Fruit fly (Drosophila melanogaster): Measurements from ENCODE around the gene mxt.
A peak's percentile ranks its signal among the peaks of the same experiment; 100 is the strongest.

Gene mxt

dm6 chr2L:4825695-4826094, 21.4 kb downstream of the mxt start:
- TF ChIP-seq Vsx2 (GFP tag; optimal IDR thresholded peaks at IDR 0.05; ENCODE audit: partially characterized antibody) (no peak), woc (GFP tag; optimal IDR thresholded peaks at IDR 0.05) (no peak), dmrt93B (GFP tag; optimal IDR thresholded peaks at IDR 0.05) (no peak), pan (optimal IDR thresholded peaks at IDR 0.05) (no peak), dsf (GFP tag; optimal IDR thresholded peaks at IDR 0.05; ENCODE audit: borderline replicate concordance) (no peak), CG32264 (GFP tag; optimal IDR thresholded peaks at IDR 0.05) (no peak), OdsH (GFP tag; optimal IDR thresholded peaks at IDR 0.05) (no peak), CrebA (GFP tag; optimal IDR thresholded peaks at IDR 0.05; ENCODE audit: borderline replicate concordance) (no peak), dl (GFP tag; optimal IDR thresholded peaks at IDR 0.05; ENCODE audit: insufficient read depth in 1 of 2, partially characterized antibody in 2 of 2) (no peak), Hnf4 (GFP tag; optimal IDR thresholded peaks at IDR 0.05) (no peak), sv (GFP tag; optimal IDR thresholded peaks at IDR 0.05) (no peak), Myc (optimal IDR thresholded peaks at IDR 0.05) (no peak), jim (GFP tag; optimal IDR thresholded peaks at IDR 0.05) (no peak)

DNA sequence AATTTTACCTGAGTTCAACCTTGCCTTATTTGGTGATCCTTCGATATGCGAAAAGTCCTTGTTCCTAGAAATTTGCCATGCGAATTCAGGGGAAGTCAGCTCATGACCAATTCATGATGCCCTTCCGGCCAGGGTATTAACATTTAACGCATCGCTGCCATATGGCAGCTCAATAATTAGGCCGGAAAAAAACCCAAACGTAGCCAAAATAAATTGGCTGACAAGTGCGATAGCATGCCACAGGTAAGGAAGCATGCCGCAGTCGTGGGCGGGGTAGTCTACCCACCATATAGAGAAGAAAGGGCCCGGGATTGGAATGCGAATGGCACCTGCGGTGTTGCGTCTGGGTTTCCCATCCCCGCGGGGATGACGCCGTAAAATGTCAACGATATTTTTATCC, 23.3 kb downstream of the mxt start:
- TF ChIP-seq HLH106 (tag; optimal IDR thresholded peaks at IDR 0.05) (no peak), ey (GFP tag; optimal IDR thresholded peaks at IDR 0.05) (no peak), br (GFP tag; optimal IDR thresholded peaks at IDR 0.05) (no peak)

dm6 chr2L:4822258-4822657, 24.8 kb downstream of the mxt start:
- no peak for TF ChIP-seq N (GFP tag; optimal IDR thresholded peaks at IDR 0.05)
- TF ChIP-seq Myc (optimal IDR thresholded peaks at IDR 0.05) = no peak
- TF ChIP-seq dmrt93B (GFP tag; optimal IDR thresholded peaks at IDR 0.05) = no peak
- TF ChIP-seq CG32264 (GFP tag; optimal IDR thresholded peaks at IDR 0.05) = no peak
- no peak for TF ChIP-seq tai (GFP tag; optimal IDR thresholded peaks at IDR 0.05)
- TF ChIP-seq jim (GFP tag; optimal IDR thresholded peaks at IDR 0.05) = no peak
- TF ChIP-seq br (GFP tag; optimal IDR thresholded peaks at IDR 0.05) = no peak
- TF ChIP-seq HLH106 (tag; optimal IDR thresholded peaks at IDR 0.05) = no peak
- TF ChIP-seq fru (GFP tag; optimal IDR thresholded peaks at IDR 0.05) = no peak
- no peak for TF ChIP-seq rgr (GFP tag; optimal IDR thresholded peaks at IDR 0.05)
- no peak for TF ChIP-seq Vsx2 (GFP tag; optimal IDR thresholded peaks at IDR 0.05; ENCODE audit: partially characterized antibody)
- no peak for TF ChIP-seq Dif (GFP tag; optimal IDR thresholded peaks at IDR 0.05; ENCODE audit: partially characterized antibody)
- no peak for TF ChIP-seq Hr83 (GFP tag; optimal IDR thresholded peaks at IDR 0.05; ENCODE audit: poor library complexity, severe bottlenecking)
- TF ChIP-seq lola (GFP tag; optimal IDR thresholded peaks at IDR 0.05) = no peak
- TF ChIP-seq Mio (GFP tag; optimal IDR thresholded peaks at IDR 0.05) = no peak
- TF ChIP-seq h (GFP tag; optimal IDR thresholded peaks at IDR 0.05) = no peak
- no peak for TF ChIP-seq CrebA (GFP tag; optimal IDR thresholded peaks at IDR 0.05; ENCODE audit: borderline replicate concordance)
- TF ChIP-seq ey (GFP tag; optimal IDR thresholded peaks at IDR 0.05) = no peak

dm6 chr2L:4821757-4822156, 25.3 kb downstream of the mxt start, which contains the start of gene CG15628:
TSS of gene CG15628 (plus strand) at chr2L:4821774.
- no peak for TF ChIP-seq HLH106 (tag; optimal IDR thresholded peaks at IDR 0.05)
- peak; percentile 65 for TF ChIP-seq Dfd (GFP tag; optimal IDR thresholded peaks at IDR 0.05)
- TF ChIP-seq jim (GFP tag; optimal IDR thresholded peaks at IDR 0.05) = no peak
- no peak for TF ChIP-seq Myc (optimal IDR thresholded peaks at IDR 0.05)
- peak; percentile 42 for TF ChIP-seq Hr83 (GFP tag; optimal IDR thresholded peaks at IDR 0.05; ENCODE audit: poor library complexity, severe bottlenecking)

dm6 chr2L:4821319-4821717, 25.8 kb downstream of the mxt start:
- TF ChIP-seq GATAd (GFP tag; optimal IDR thresholded peaks at IDR 0.05) (no peak), brk (GFP tag; optimal IDR thresholded peaks at IDR 0.05) (no peak), fru (GFP tag; optimal IDR thresholded peaks at IDR 0.05) (peak; percentile 76), br (GFP tag; optimal IDR thresholded peaks at IDR 0.05) (peak; percentile 45), Hnf4 (GFP tag; optimal IDR thresholded peaks at IDR 0.05) (peak; percentile 10), CrebA (GFP tag; optimal IDR thresholded peaks at IDR 0.05; ENCODE audit: borderline replicate concordance) (peak; percentile 67), foxo (GFP tag; optimal IDR thresholded peaks at IDR 0.05) (peak in 1 of 2 experiments; percentile 57), woc (GFP tag; optimal IDR thresholded peaks at IDR 0.05) (peak; percentile 75), ey (GFP tag; optimal IDR thresholded peaks at IDR 0.05) (peak; percentile 47), h (GFP tag; optimal IDR thresholded peaks at IDR 0.05) (peak; percentile 73), dl (GFP tag; optimal IDR thresholded peaks at IDR 0.05; ENCODE audit: insufficient read depth in 1 of 2, partially characterized antibody in 2 of 2) (no peak), usp (GFP tag; optimal IDR thresholded peaks at IDR 0.05) (no peak), Jra (GFP tag; optimal IDR thresholded peaks at IDR 0.05) (no peak), Sp1 (GFP tag; optimal IDR thresholded peaks at IDR 0.05) (peak; percentile 66), N (GFP tag; optimal IDR thresholded peaks at IDR 0.05) (no peak), Rel (GFP tag; optimal IDR thresholded peaks at IDR 0.05) (no peak), Rel (tag; optimal IDR thresholded peaks at IDR 0.05) (peak; percentile 26), CG9705 (GFP tag; optimal IDR thresholded peaks at IDR 0.05) (peak; percentile 38), tai (GFP tag; optimal IDR thresholded peaks at IDR 0.05) (peak; percentile 39), HLH106 (tag; optimal IDR thresholded peaks at IDR 0.05) (peak; percentile 82), rgr (GFP tag; optimal IDR thresholded peaks at IDR 0.05) (peak; percentile 52), Vsx2 (GFP tag; optimal IDR thresholded peaks at IDR 0.05; ENCODE audit: partially characterized antibody) (no peak), dmrt93B (GFP tag; optimal IDR thresholded peaks at IDR 0.05) (peak; percentile 50), psq (GFP tag; optimal IDR thresholded peaks at IDR 0.05) (peak; percentile 59), sv (GFP tag; optimal IDR thresholded peaks at IDR 0.05) (peak; percentile 77), dsf (GFP tag; optimal IDR thresholded peaks at IDR 0.05; ENCODE audit: borderline replicate concordance) (no peak)
